Fruit fly (Drosophila melanogaster): Measurements from ENCODE around the gene CG33340.

CG33340 gene

dm6 chr3R:24362838-24363237, at the start of gene CG33340:
TSS of gene CG33340 (plus strand) at chr3R:24363138.
- TF ChIP-seq dl (GFP tag; optimal IDR thresholded peaks at IDR 0.05; ENCODE audit: insufficient read depth in 1 of 2, partially characterized antibody in 2 of 2) (no peak), Hr78 (GFP tag; optimal IDR thresholded peaks at IDR 0.05) (no peak), tai (GFP tag; optimal IDR thresholded peaks at IDR 0.05) (no peak), Hr83 (GFP tag; optimal IDR thresholded peaks at IDR 0.05; ENCODE audit: poor library complexity, severe bottlenecking) (no peak), HLH106 (tag; optimal IDR thresholded peaks at IDR 0.05) (no peak), Abd-B (GFP tag; optimal IDR thresholded peaks at IDR 0.05) (no peak), lola (GFP tag; optimal IDR thresholded peaks at IDR 0.05) (no peak), CG32264 (GFP tag; optimal IDR thresholded peaks at IDR 0.05) (no peak), h (GFP tag; optimal IDR thresholded peaks at IDR 0.05) (no peak), GATAd (GFP tag; optimal IDR thresholded peaks at IDR 0.05) (no peak), brk (GFP tag; optimal IDR thresholded peaks at IDR 0.05) (no peak), rgr (GFP tag; optimal IDR thresholded peaks at IDR 0.05) (no peak), sv (GFP tag; optimal IDR thresholded peaks at IDR 0.05) (no peak), Dif (GFP tag; optimal IDR thresholded peaks at IDR 0.05; ENCODE audit: partially characterized antibody) (no peak), Sp1 (GFP tag; optimal IDR thresholded peaks at IDR 0.05) (no peak), Vsx2 (GFP tag; optimal IDR thresholded peaks at IDR 0.05; ENCODE audit: partially characterized antibody) (no peak), CrebA (GFP tag; optimal IDR thresholded peaks at IDR 0.05; ENCODE audit: borderline replicate concordance) (no peak)

DNA sequence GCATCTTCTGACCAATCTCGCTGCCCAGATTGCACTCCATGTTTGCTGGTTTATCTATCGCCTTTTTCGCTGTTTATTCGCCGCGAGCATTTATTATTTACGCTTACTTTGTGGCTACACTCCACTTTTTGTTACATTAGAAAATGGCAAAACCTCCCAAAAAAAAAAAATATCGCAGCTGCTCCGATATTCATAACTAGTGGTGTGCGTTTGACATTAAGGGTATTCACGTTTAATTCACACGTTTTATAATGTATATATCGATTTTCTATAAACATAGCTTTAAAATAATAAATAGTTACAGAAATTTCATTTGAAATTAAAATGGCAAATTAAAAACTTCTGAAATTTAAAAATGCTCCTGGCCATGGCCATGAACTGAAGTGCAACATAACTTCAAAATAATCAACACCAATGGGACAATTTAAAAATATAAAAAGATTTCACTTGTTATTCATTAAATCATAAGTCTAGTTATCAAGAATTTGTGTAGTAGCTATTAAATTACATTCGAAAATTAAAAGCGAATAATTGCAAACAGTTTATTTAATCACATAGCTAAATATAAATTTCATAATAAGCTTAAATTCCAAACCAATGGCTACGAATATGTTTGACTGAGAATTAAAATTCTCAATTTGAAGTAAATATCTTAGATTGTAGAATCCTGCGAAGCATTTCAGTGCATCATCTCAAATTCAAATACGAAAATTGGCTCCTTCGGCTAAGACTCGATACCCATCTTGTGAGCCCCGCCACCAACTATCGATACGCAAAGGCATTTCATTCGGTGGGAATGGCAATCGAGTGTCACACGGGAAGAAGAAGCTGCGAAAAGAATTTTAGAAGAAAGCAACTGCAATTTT, 44.5 kb upstream of the CG33340 start, which contains the start of the genes Nab2 and BRWD3:
TSS of gene Nab2 (minus strand) at position 203 of the 866 bp plus-strand sequence.
TSS of gene BRWD3 (plus strand) at position 784 of the 866 bp plus-strand sequence.
- TF ChIP-seq pan (optimal IDR thresholded peaks at IDR 0.05) (no peak), br (GFP tag; optimal IDR thresholded peaks at IDR 0.05) (no peak), Rel (GFP tag; optimal IDR thresholded peaks at IDR 0.05) (no peak), Rel (tag; optimal IDR thresholded peaks at IDR 0.05) (no peak), foxo (GFP tag; optimal IDR thresholded peaks at IDR 0.05) (peak in 1 of 2 experiments; percentile 32), Myc (optimal IDR thresholded peaks at IDR 0.05) (peak; percentile 26), Dif (GFP tag; optimal IDR thresholded peaks at IDR 0.05; ENCODE audit: partially characterized antibody) (no peak), sage (GFP tag; optimal IDR thresholded peaks at IDR 0.05) (no peak), HLH106 (tag; optimal IDR thresholded peaks at IDR 0.05) (peak; percentile 7), jim (GFP tag; optimal IDR thresholded peaks at IDR 0.05) (no peak), Hr78 (GFP tag; optimal IDR thresholded peaks at IDR 0.05) (no peak), psq (GFP tag; optimal IDR thresholded peaks at IDR 0.05) (peak; percentile 48), CG9705 (GFP tag; optimal IDR thresholded peaks at IDR 0.05) (peak; percentile 15), Dfd (GFP tag; optimal IDR thresholded peaks at IDR 0.05) (no peak), Hr83 (GFP tag; optimal IDR thresholded peaks at IDR 0.05; ENCODE audit: poor library complexity, severe bottlenecking) (peak; percentile 66), fru (GFP tag; optimal IDR thresholded peaks at IDR 0.05) (no peak), Sp1 (GFP tag; optimal IDR thresholded peaks at IDR 0.05) (no peak), GATAd (GFP tag; optimal IDR thresholded peaks at IDR 0.05) (no peak), Vsx2 (GFP tag; optimal IDR thresholded peaks at IDR 0.05; ENCODE audit: partially characterized antibody) (no peak), sv (GFP tag; optimal IDR thresholded peaks at IDR 0.05) (peak; percentile 28), CrebA (GFP tag; optimal IDR thresholded peaks at IDR 0.05; ENCODE audit: borderline replicate concordance) (no peak), Mio (GFP tag; optimal IDR thresholded peaks at IDR 0.05) (no peak), ey (GFP tag; optimal IDR thresholded peaks at IDR 0.05) (peak; percentile 31)

DNA sequence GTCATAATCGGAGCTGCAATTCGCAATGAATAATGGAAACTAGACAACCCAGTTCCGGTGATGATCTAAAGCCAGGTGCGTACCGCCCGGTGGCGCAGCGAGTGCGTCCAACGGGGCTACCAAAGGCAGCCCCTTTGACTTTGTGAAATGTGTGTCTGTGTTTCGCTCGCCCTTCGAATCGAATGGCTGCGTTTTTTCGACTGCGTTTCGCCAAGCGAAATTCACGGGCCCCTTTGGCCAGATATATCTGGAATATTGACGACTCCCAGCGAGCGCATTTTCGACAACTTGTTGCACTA, 43.9 kb upstream of the CG33340 start:
- TF ChIP-seq N (GFP tag; optimal IDR thresholded peaks at IDR 0.05) (no peak), usp (GFP tag; optimal IDR thresholded peaks at IDR 0.05) (no peak), dl (GFP tag; optimal IDR thresholded peaks at IDR 0.05; ENCODE audit: insufficient read depth in 1 of 2, partially characterized antibody in 2 of 2) (no peak), HLH106 (tag; optimal IDR thresholded peaks at IDR 0.05) (no peak), Hr83 (GFP tag; optimal IDR thresholded peaks at IDR 0.05; ENCODE audit: poor library complexity, severe bottlenecking) (no peak), Rel (GFP tag; optimal IDR thresholded peaks at IDR 0.05) (no peak), Rel (tag; optimal IDR thresholded peaks at IDR 0.05) (no peak), sv (GFP tag; optimal IDR thresholded peaks at IDR 0.05) (no peak)

All from whole organism, wandering third instar larva.